Fruit fly (Drosophila melanogaster) whole organism, embryonic: ENCODE data around the gene Catsup.

Experiments used
- Aef1 ChIP-seq: fragments of 200-800 bp; sonication (Bioruptor generic); IDR thresholded peaks from 3 replicates; pipeline ENCODE4 v1.3.6; 2022; ENCODE audit warnings: missing biosample characterization, missing genetic modification characterization
- CG14014 ChIP-seq: fragments of 200-800 bp; sonication (Bioruptor generic); IDR thresholded peaks from 2 replicates; pipeline ENCODE4 v1.3.6; 2022; ENCODE audit warnings: missing biosample characterization, missing genetic modification characterization
- CG14860 ChIP-seq: fragments of 200-800 bp; sonication (Bioruptor generic); IDR thresholded peaks from 3 replicates; pipeline ENCODE4 v1.3.6; 2022; ENCODE audit warnings: missing biosample characterization, missing genetic modification characterization; ENCODE audit not compliant: partially characterized antibody
- CG15011 ChIP-seq: fragments of 200-800 bp; sonication (Bioruptor generic); optimal IDR thresholded peaks from 3 replicates; lab custom pipeline; 2018; ENCODE audit warnings: missing biosample characterization, mild to moderate bottlenecking, missing genetic modification characterization
- CG17186 ChIP-seq: fragments of 200-800 bp; sonication (Bioruptor generic); optimal IDR thresholded peaks from 3 replicates; lab custom pipeline; 2017; ENCODE audit warnings: missing biosample characterization, missing genetic modification reagents, missing genetic modification characterization
- CG17802 ChIP-seq: fragments of 200-800 bp; sonication (Bioruptor generic); optimal IDR thresholded peaks from 2 replicates; lab custom pipeline; 2018; ENCODE audit warnings: missing biosample characterization, mild to moderate bottlenecking, missing genetic modification characterization, moderate library complexity
- CG17912 ChIP-seq: fragments of 200-800 bp; sonication (Bioruptor generic); optimal IDR thresholded peaks from 2 replicates; lab custom pipeline; 2018; ENCODE audit warnings: missing biosample characterization, mild to moderate bottlenecking, missing genetic modification characterization
- CG18262 ChIP-seq: fragments of 200-800 bp; optimal IDR thresholded peaks from 3 replicates; lab custom pipeline; 2019; ENCODE audit warnings: missing biosample characterization, mild to moderate bottlenecking, missing genetic modification characterization, moderate library complexity
- CG18599 ChIP-seq: fragments of 200-800 bp; sonication (Bioruptor generic); optimal IDR thresholded peaks from 3 replicates; lab custom pipeline; 2017; ENCODE audit warnings: missing biosample characterization, missing genetic modification characterization, mild to moderate bottlenecking, moderate library complexity, missing genetic modification reagents
- CG18619 ChIP-seq: fragments of 200-800 bp; sonication (Bioruptor generic); optimal IDR thresholded peaks from 3 replicates; lab custom pipeline; 2017; ENCODE audit warnings: missing biosample characterization, mild to moderate bottlenecking, missing genetic modification characterization
- CG2116 ChIP-seq: fragments of 200-800 bp; sonication (Bioruptor generic); optimal IDR thresholded peaks from 3 replicates; lab custom pipeline; 2018; ENCODE audit warnings: missing biosample characterization, mild to moderate bottlenecking, missing genetic modification characterization
- CG2202 ChIP-seq: fragments of 200-800 bp; sonication (Bioruptor generic); optimal IDR thresholded peaks from 2 replicates; lab custom pipeline; 2018; ENCODE audit warnings: missing biosample characterization, mild to moderate bottlenecking, missing genetic modification characterization
- CG32532 ChIP-seq: fragments of 200-800 bp; sonication (Bioruptor generic); IDR thresholded peaks from 2 replicates; pipeline ENCODE4 v1.3.6; 2022; ENCODE audit warnings: missing biosample characterization, missing genetic modification characterization
- CG4820 ChIP-seq: fragments of 200-800 bp; sonication (Bioruptor generic); optimal IDR thresholded peaks from 3 replicates; lab custom pipeline; 2016; ENCODE audit warnings: missing biosample characterization, missing genetic modification characterization
- CG6272 ChIP-seq: fragments of 200-800 bp; sonication (Bioruptor generic); IDR thresholded peaks from 2 replicates; pipeline ENCODE4 v1.3.6; 2022; ENCODE audit warnings: missing biosample characterization, missing genetic modification characterization
- CG8290 ChIP-seq, 3 experiments: fragments of 200-800 bp; sonication (Bioruptor generic); optimal IDR thresholded peaks; 2 replicates each; lab custom pipeline; 2016 to 2019; ENCODE audit warnings: missing biosample characterization in 3 of 3, missing genetic modification characterization in 3 of 3, mild to moderate bottlenecking in 2 of 3, moderate library complexity in 1 of 3
- CG9727 ChIP-seq: fragments of 200-800 bp; sonication (Bioruptor generic); optimal IDR thresholded peaks from 3 replicates; lab custom pipeline; 2017; ENCODE audit warnings: missing biosample characterization, mild to moderate bottlenecking, missing genetic modification characterization
- Deaf1 ChIP-seq: fragments of 200-800 bp; optimal IDR thresholded peaks from 3 replicates; lab custom pipeline; 2019; ENCODE audit warnings: missing biosample characterization, mild to moderate bottlenecking, missing genetic modification characterization, moderate library complexity
- Dip3 ChIP-seq: fragments of 200-800 bp; sonication (Bioruptor generic); optimal IDR thresholded peaks from 3 replicates; lab custom pipeline; 2016; ENCODE audit warnings: missing biosample characterization, missing genetic modification characterization
- Dll ChIP-seq: fragments of 200-800 bp; sonication (Bioruptor generic); IDR thresholded peaks from 4 replicates; pipeline ENCODE4 v1.3.6; 2022; ENCODE audit warnings: missing biosample characterization, missing genetic modification characterization; ENCODE audit not compliant: partially characterized antibody
- Drgx ChIP-seq: fragments of 200-800 bp; sonication (Bioruptor generic); IDR thresholded peaks from 2 replicates; pipeline ENCODE4 v1.3.6; 2022; ENCODE audit warnings: missing biosample characterization, missing genetic modification characterization
- E2f1 ChIP-seq: fragments of 200-800 bp; sonication (Bioruptor generic); IDR thresholded peaks from 2 replicates; pipeline ENCODE4 v1.3.6; 2022; ENCODE audit warnings: missing biosample characterization, missing genetic modification characterization
- Fer3 ChIP-seq: fragments of 200-800 bp; sonication (Bioruptor generic); optimal IDR thresholded peaks from 2 replicates; lab custom pipeline; 2018; ENCODE audit warnings: missing biosample characterization, mild to moderate bottlenecking, missing genetic modification characterization, moderate library complexity
- Gug ChIP-seq: fragments of 200-800 bp; sonication (Bioruptor generic); IDR thresholded peaks from 4 replicates; pipeline ENCODE4 v1.3.6; 2022; ENCODE audit warnings: missing biosample characterization, missing genetic modification characterization
- H2.0 ChIP-seq: fragments of 200-800 bp; sonication (Bioruptor generic); IDR thresholded peaks from 2 replicates; pipeline ENCODE4 v1.3.6; 2022; ENCODE audit warnings: missing biosample characterization, missing genetic modification characterization
- Hr78 ChIP-seq, 2 experiments: fragments of 200-800 bp in 1 of 2; fragments of >200 bp in 1 of 2; sonication (Bioruptor generic) in 1 of 2; optimal IDR thresholded peaks; 2 replicates each; lab custom pipeline; 2017 to 2019; ENCODE audit warnings: missing biosample characterization in 2 of 2, missing genetic modification characterization in 2 of 2, mild to moderate bottlenecking in 1 of 2, moderate library complexity in 1 of 2
- Hsf ChIP-seq: fragments of 200-800 bp; sonication (Bioruptor generic); optimal IDR thresholded peaks from 3 replicates; lab custom pipeline; 2016; ENCODE audit warnings: missing biosample characterization, missing genetic modification characterization
- NC2α ChIP-seq: fragments of 200-800 bp; sonication (Bioruptor generic); optimal IDR thresholded peaks from 2 replicates; lab custom pipeline; 2016; ENCODE audit warnings: missing biosample characterization, missing genetic modification characterization
- Pdp1 ChIP-seq, 2 experiments: fragments of 200-800 bp; sonication (Bioruptor generic); optimal IDR thresholded peaks; 3 replicates each; lab custom pipeline; 2016; ENCODE audit warnings: missing biosample characterization in 2 of 2, missing genetic modification characterization in 2 of 2, mild to moderate bottlenecking in 1 of 2, moderate library complexity in 1 of 2
- Usf ChIP-seq: fragments of 200-800 bp; sonication (Bioruptor generic); optimal IDR thresholded peaks from 2 replicates; lab custom pipeline; 2017; ENCODE audit warnings: missing genotype, missing biosample characterization, missing genetic modification characterization
- ci ChIP-seq: fragments of 200-800 bp; sonication (Bioruptor generic); IDR thresholded peaks from 3 replicates; pipeline ENCODE4 v1.3.6; 2022; ENCODE audit warnings: missing biosample characterization, missing genetic modification characterization
- cwo ChIP-seq: fragments of 200-800 bp; sonication (Bioruptor generic); optimal IDR thresholded peaks from 3 replicates; lab custom pipeline; 2017; ENCODE audit warnings: missing biosample characterization, missing genetic modification characterization, mild to moderate bottlenecking, moderate library complexity, missing genetic modification reagents
- dmrt11E ChIP-seq: fragments of 200-800 bp; sonication (Bioruptor generic); optimal IDR thresholded peaks from 3 replicates; lab custom pipeline; 2018; ENCODE audit warnings: missing biosample characterization, mild to moderate bottlenecking, missing genetic modification characterization, moderate library complexity
- esg ChIP-seq: fragments of 200-800 bp; sonication (Bioruptor generic); conservative IDR thresholded peaks from 2 replicates; pipeline ENCODE4 v1.3.6; 2022; ENCODE audit warnings: missing biosample characterization, missing genetic modification characterization
- fd3F ChIP-seq: fragments of 200-800 bp; sonication (Bioruptor generic); optimal IDR thresholded peaks from 2 replicates; lab custom pipeline; 2018; ENCODE audit warnings: missing biosample characterization, mild to moderate bottlenecking, missing genetic modification characterization, moderate library complexity
- ind ChIP-seq: fragments of 200-800 bp; sonication (Bioruptor generic); optimal IDR thresholded peaks from 3 replicates; lab custom pipeline; 2016; ENCODE audit warnings: missing biosample characterization, missing genetic modification characterization
- ken ChIP-seq: fragments of 200-800 bp; sonication (Bioruptor generic); IDR thresholded peaks from 3 replicates; pipeline ENCODE4 v1.3.6; 2022; ENCODE audit warnings: missing biosample characterization, missing genetic modification characterization
- klu ChIP-seq: fragments of 200-800 bp; sonication (Bioruptor generic); IDR thresholded peaks from 2 replicates; pipeline ENCODE4 v1.3.6; 2022; ENCODE audit warnings: missing biosample characterization, missing genetic modification characterization
- lmd ChIP-seq: fragments of 200-800 bp; sonication (Bioruptor generic); IDR thresholded peaks from 2 replicates; pipeline ENCODE4 v1.3.6; 2022; ENCODE audit warnings: missing biosample characterization, missing genetic modification characterization
- pita ChIP-seq: fragments of 200-800 bp; sonication (Bioruptor generic); optimal IDR thresholded peaks from 2 replicates; lab custom pipeline; 2017; ENCODE audit warnings: missing biosample characterization, mild to moderate bottlenecking, missing genetic modification characterization
- pnt ChIP-seq: fragments of 200-800 bp; sonication (Bioruptor generic); optimal IDR thresholded peaks from 3 replicates; lab custom pipeline; 2016; ENCODE audit warnings: missing biosample characterization, missing genetic modification characterization
- pros ChIP-seq: fragments of 200-800 bp; sonication (Bioruptor generic); optimal IDR thresholded peaks from 3 replicates; lab custom pipeline; 2019; ENCODE audit warnings: missing biosample characterization, mild to moderate bottlenecking, missing genetic modification characterization, moderate library complexity
- pum ChIP-seq: fragments of 200-800 bp; sonication (Bioruptor generic); optimal IDR thresholded peaks from 2 replicates; lab custom pipeline; 2016; ENCODE audit warnings: missing biosample characterization, missing genetic modification characterization
- ranshi ChIP-seq: fragments of 200-800 bp; sonication (Bioruptor generic); IDR thresholded peaks from 2 replicates; pipeline ENCODE4 v1.3.6; 2022; ENCODE audit warnings: missing biosample characterization, missing genetic modification characterization
- sc ChIP-seq, 3 experiments: fragments of >200 bp in 2 of 3; fragments of 200-800 bp in 1 of 3; sonication (Bioruptor generic) in 1 of 3; optimal IDR thresholded peaks; 2 replicates in 2 of 3; 3 replicates in 1 of 3; lab custom pipeline; 2017; ENCODE audit warnings: mild to moderate bottlenecking in 1 of 3, missing biosample characterization in 1 of 3, missing genetic modification characterization in 1 of 3, missing genetic modification reagents in 1 of 3
- stwl ChIP-seq: fragments of 200-800 bp; sonication (Bioruptor generic); optimal IDR thresholded peaks from 3 replicates; lab custom pipeline; 2018; ENCODE audit warnings: missing biosample characterization, mild to moderate bottlenecking, missing genetic modification characterization, moderate library complexity
- tio ChIP-seq: fragments of 200-800 bp; sonication (Bioruptor generic); optimal IDR thresholded peaks from 2 replicates; lab custom pipeline; 2017; ENCODE audit warnings: missing biosample characterization, missing genetic modification characterization, inconsistent platforms
- toy ChIP-seq: fragments of 200-800 bp; sonication (Bioruptor generic); IDR thresholded peaks from 2 replicates; pipeline ENCODE4 v1.3.6; 2022; ENCODE audit warnings: missing biosample characterization, missing genetic modification characterization
- zen ChIP-seq: fragments of 200-800 bp; sonication (Bioruptor generic); optimal IDR thresholded peaks from 3 replicates; lab custom pipeline; 2018; ENCODE audit warnings: missing biosample characterization, mild to moderate bottlenecking, missing genetic modification characterization, moderate library complexity

Catsup gene

dm6 chr2L:19058916-19059315, 17.3 kb downstream of the Catsup start, which contains the start of gene Phlpp (continued):
- no peak for TF ChIP-seq CG18599 (GFP tag; lab: Kevin White, UChicago)
- no peak for TF ChIP-seq CG2202 (tag; lab: Kevin White, UChicago)
- peak; percentile 14 for TF ChIP-seq CG8290 (GFP tag; optimal IDR thresholded peaks at IDR 0.05; lab: Kevin White, UChicago)
- TF ChIP-seq CG8290 (tag; optimal IDR thresholded peaks at IDR 0.05; lab: Kevin White, UChicago) = no peak
- TF ChIP-seq H2.0 (GFP tag; lab: Robert Waterston, UW) = peak; percentile 54; the same call in 1 of the 2 replicates
- TF ChIP-seq esg = peak; percentile 45
- peak; percentile 2 for TF ChIP-seq stwl (tag; lab: Kevin White, UChicago)
- TF ChIP-seq Dll = no peak
- peak; percentile 72 for TF ChIP-seq Drgx (GFP tag; lab: Robert Waterston, UW)
- peak; percentile 56; the same call in 1 of the 2 replicates for TF ChIP-seq CG14014
- peak; percentile 40; the same call in 1 of the 3 replicates for TF ChIP-seq ci (GFP tag; lab: Robert Waterston, UW)
- TF ChIP-seq CG4820 (GFP tag; lab: Kevin White, UChicago) = no peak
- TF ChIP-seq klu (GFP tag; lab: Robert Waterston, UW) = no peak
- peak; percentile 83 for TF ChIP-seq CG18262 (tag; lab: Kevin White, UChicago)
- TF ChIP-seq Pdp1 (GFP tag; optimal IDR thresholded peaks at IDR 0.05; lab: Kevin White, UChicago) = peak in 1 of 2 experiments; percentile 58
- TF ChIP-seq CG15011 = no peak
- peak; percentile 12 for TF ChIP-seq CG9727 (GFP tag; lab: Kevin White, UChicago)
- TF ChIP-seq CG32532 (GFP tag; lab: Robert Waterston, UW) = peak; percentile 40; the same call in 1 of the 2 replicates
- peak; percentile 40; the same call in 1 of the 3 replicates for TF ChIP-seq ken (GFP tag; lab: Robert Waterston, UW)
- TF ChIP-seq CG17186 (GFP tag; lab: Kevin White, UChicago) = no peak
- TF ChIP-seq fd3F = no peak
- TF ChIP-seq zen (tag; lab: Kevin White, UChicago) = peak; percentile 51
- no peak for TF ChIP-seq CG14860 (GFP tag; lab: Robert Waterston, UW)
- TF ChIP-seq lmd (GFP tag; lab: Robert Waterston, UW) = peak; percentile 19; the same call in 1 of the 2 replicates
- peak; percentile 65 for TF ChIP-seq E2f1 (GFP tag; lab: Robert Waterston, UW)
- peak; percentile 41; the same call in 1 of the 2 replicates for TF ChIP-seq CG6272 (GFP tag; lab: Robert Waterston, UW)
- TF ChIP-seq ind (GFP tag; lab: Kevin White, UChicago) = peak; percentile 57
- TF ChIP-seq NC2α = peak; percentile 24
- TF ChIP-seq Dip3 (GFP tag; lab: Kevin White, UChicago) = peak; percentile 27
- no peak for TF ChIP-seq Usf (GFP tag; lab: Kevin White, UChicago)
- TF ChIP-seq pnt (GFP tag; lab: Kevin White, UChicago) = peak; percentile 8
- TF ChIP-seq Aef1 = peak; percentile 18; the same call in 1 of the 3 replicates
- peak; percentile 10 for TF ChIP-seq CG2116 (GFP tag; lab: Kevin White, UChicago)
- peak; percentile 27 for TF ChIP-seq cwo (GFP tag; lab: Kevin White, UChicago)
- no peak for TF ChIP-seq CG17912 (GFP tag; lab: Kevin White, UChicago)
- peak; percentile 13 for TF ChIP-seq CG18619 (GFP tag; lab: Kevin White, UChicago)
- TF ChIP-seq Hr78 (GFP tag; optimal IDR thresholded peaks at IDR 0.05; lab: Kevin White, UChicago) = no peak
- TF ChIP-seq Hsf (GFP tag; lab: Kevin White, UChicago) = peak; percentile 11
- TF ChIP-seq Deaf1 (tag; lab: Kevin White, UChicago) = peak; percentile 60
- TF ChIP-seq Gug = peak; percentile 19; the same call in 1 of the 4 replicates
- no peak for TF ChIP-seq toy
- no peak for TF ChIP-seq pita (GFP tag; lab: Kevin White, UChicago)
- TF ChIP-seq Fer3 = peak; percentile 55
- TF ChIP-seq pros (GFP tag; lab: Kevin White, UChicago) = peak; percentile 45
- TF ChIP-seq tio = no peak
- TF ChIP-seq ranshi = peak; percentile 66
- no peak for TF ChIP-seq sc (optimal IDR thresholded peaks at IDR 0.05; lab: Kevin White, UChicago)
- no peak for TF ChIP-seq sc (GFP tag; optimal IDR thresholded peaks at IDR 0.05; lab: Kevin White, UChicago)
- peak; percentile 59 for TF ChIP-seq dmrt11E (tag; lab: Kevin White, UChicago)
- TF ChIP-seq CG17802 (tag; lab: Kevin White, UChicago) = peak; percentile 14
- peak; percentile 33 for TF ChIP-seq pum (GFP tag; lab: Kevin White, UChicago)
